Worm (Caenorhabditis elegans) whole organism, L4 larva: ENCODE measurements around the gene F49F1.2.
A peak's percentile ranks its signal among the peaks of the same experiment; 100 is the strongest.
"Not testable (repeated sequence)": the region's sequence is repeated elsewhere in the genome, so short reads cannot be mapped to it uniquely, and the experiment has no call there.

Experiments used
- F37D6.2 ChIP-seq: sonication (generic microtip); optimal IDR thresholded peaks from 2 replicates; lab custom pipeline; 2016; ENCODE audit warnings: mild to moderate bottlenecking, missing genetic modification characterization, missing compliant biosample characterization
- Y48G9A.11 ChIP-seq: fragments of 200-800 bp; sonication (Bioruptor generic); IDR thresholded peaks from 2 replicates; pipeline ENCODE4 v1.3.6; 2022; ENCODE audit warnings: missing genetic modification reagents, missing genetic modification characterization, missing compliant biosample characterization
- ZK337.2 ChIP-seq: fragments of 200-800 bp; sonication (Bioruptor generic); IDR thresholded peaks from 2 replicates; pipeline ENCODE4 v1.3.6; 2022; ENCODE audit warnings: missing genetic modification reagents, missing genetic modification characterization, missing compliant biosample characterization
- ces-1 ChIP-seq: fragments of 150-350 bp; sonication (generic microtip); optimal IDR thresholded peaks from 4 replicates; lab custom pipeline; 2014; ENCODE audit warnings: missing biosample characterization, missing genetic modification reagents, missing genetic modification characterization
- daf-12 ChIP-seq: fragments of 150-350 bp; optimal IDR thresholded peaks from 2 replicates; lab custom pipeline; 2014; ENCODE audit warnings: missing biosample characterization, missing genetic modification reagents, missing genetic modification characterization
- dmd-6 ChIP-seq: fragments of 200-800 bp; sonication (Bioruptor generic); IDR thresholded peaks from 2 replicates; pipeline ENCODE4 v1.3.6; 2022; ENCODE audit warnings: missing genetic modification reagents, missing genetic modification characterization, missing compliant biosample characterization
- dmd-9 ChIP-seq: fragments of 200-800 bp; sonication (Bioruptor generic); IDR thresholded peaks from 2 replicates; pipeline ENCODE4 v1.3.6; 2022; ENCODE audit warnings: missing genetic modification reagents, missing genetic modification characterization, missing compliant biosample characterization
- dve-1 ChIP-seq: sonication (generic microtip); optimal IDR thresholded peaks from 2 replicates; lab custom pipeline; 2017; ENCODE audit warnings: antibody characterized with exemption, mild to moderate bottlenecking, missing genetic modification characterization, missing compliant biosample characterization; ENCODE audit not compliant: insufficient read depth
- egl-43 ChIP-seq: fragments of 200-800 bp; sonication (Bioruptor generic); IDR thresholded peaks from 2 replicates; pipeline ENCODE4 v1.3.6; 2022; ENCODE audit warnings: missing genetic modification reagents, missing genetic modification characterization, missing compliant biosample characterization
- hif-1 ChIP-seq, 2 experiments: sonication (generic microtip); optimal IDR thresholded peaks; 2 replicates each; lab custom pipeline; 2016 to 2017; ENCODE audit warnings: missing compliant biosample characterization in 2 of 2, missing genetic modification characterization in 2 of 2, missing genetic modification reagents in 2 of 2, missing genotype in 2 of 2, mild to moderate bottlenecking in 1 of 2
- hlh-11 ChIP-seq: fragments of 200-800 bp; sonication (Bioruptor generic); optimal IDR thresholded peaks from 2 replicates; lab custom pipeline; 2018; ENCODE audit warnings: mild to moderate bottlenecking, missing genetic modification characterization, missing compliant biosample characterization
- hlh-30 ChIP-seq: sonication (generic microtip); optimal IDR thresholded peaks from 2 replicates; lab custom pipeline; 2017; ENCODE audit warnings: antibody characterized with exemption, mild to moderate bottlenecking, missing genetic modification characterization, missing compliant biosample characterization; ENCODE audit not compliant: insufficient read depth
- hmg-1.1 ChIP-seq: fragments of 200-800 bp; sonication (Bioruptor generic); IDR thresholded peaks from 2 replicates; pipeline ENCODE4 v1.3.6; 2022; ENCODE audit warnings: missing genetic modification reagents, missing genetic modification characterization, missing compliant biosample characterization
- lin-1 ChIP-seq: fragments of 200-800 bp; sonication (Bioruptor generic); IDR thresholded peaks from 2 replicates; pipeline ENCODE4 v1.3.6; 2022; ENCODE audit warnings: missing genetic modification reagents, missing genetic modification characterization, missing compliant biosample characterization
- lsy-2 ChIP-seq, 2 experiments: fragments of 150-350 bp in 1 of 2; sonication (generic microtip) in 1 of 2; optimal IDR thresholded peaks; 2 replicates each; lab custom pipeline; 2014 to 2017; ENCODE audit warnings: missing biosample characterization in 2 of 2, missing genetic modification characterization in 2 of 2
- madf-5 ChIP-seq, 2 experiments: fragments of 200-800 bp; sonication (Bioruptor generic); IDR thresholded peaks; 2 replicates each; pipeline ENCODE4 v1.3.6; 2022; ENCODE audit warnings: missing compliant biosample characterization in 2 of 2, missing genetic modification characterization in 2 of 2
- madf-9 ChIP-seq: fragments of 200-800 bp; sonication (Bioruptor generic); conservative IDR thresholded peaks from 2 replicates; pipeline ENCODE4 v1.3.6; 2022; ENCODE audit warnings: missing genetic modification reagents, missing genetic modification characterization, missing compliant biosample characterization
- mdl-1 ChIP-seq, 2 experiments: fragments of 150-350 bp in 1 of 2; sonication (generic microtip) in 1 of 2; optimal IDR thresholded peaks; 2 replicates each; lab custom pipeline; 2014 to 2017; ENCODE audit warnings: missing biosample characterization in 2 of 2, missing genetic modification characterization in 2 of 2
- mdt-29 ChIP-seq: fragments of 200-800 bp; sonication (Bioruptor generic); IDR thresholded peaks from 2 replicates; pipeline ENCODE4 v1.3.6; 2022; ENCODE audit warnings: missing genetic modification reagents, missing genetic modification characterization, missing compliant biosample characterization
- mep-1 ChIP-seq: fragments of 150-350 bp; sonication (generic microtip); optimal IDR thresholded peaks from 3 replicates; lab custom pipeline; 2014; ENCODE audit warnings: missing biosample characterization, missing genetic modification characterization
- mxl-2 ChIP-seq: fragments of 200-800 bp; sonication (Bioruptor generic); conservative IDR thresholded peaks from 2 replicates; pipeline ENCODE4 v1.3.6; 2022; ENCODE audit warnings: missing genetic modification reagents, missing genetic modification characterization, missing compliant biosample characterization
- nhr-11 ChIP-seq: fragments of 150-350 bp; optimal IDR thresholded peaks from 2 replicates; lab custom pipeline; 2014; ENCODE audit warnings: missing biosample characterization, missing genetic modification characterization
- nhr-28 ChIP-seq: fragments of 150-350 bp; optimal IDR thresholded peaks from 2 replicates; lab custom pipeline; 2014; ENCODE audit warnings: missing biosample characterization, missing genetic modification characterization
- nhr-6 ChIP-seq: fragments of 150-350 bp; optimal IDR thresholded peaks from 2 replicates; lab custom pipeline; 2014; ENCODE audit warnings: missing biosample characterization, missing genetic modification characterization
- nhr-77 ChIP-seq: fragments of 150-350 bp; optimal IDR thresholded peaks from 2 replicates; lab custom pipeline; 2014; ENCODE audit warnings: missing biosample characterization, missing genetic modification characterization
- pha-4 ChIP-seq, 2 experiments: fragments of 150-350 bp in 1 of 2; fragments of 200-800 bp in 1 of 2; sonication (Bioruptor generic) in 1 of 2; IDR thresholded peaks in 1 of 2; optimal IDR thresholded peaks in 1 of 2; 2 replicates each; pipeline versions ENCODE4 v1.3.6 to Lab custom; 2014 to 2022; ENCODE audit warnings: missing genetic modification characterization in 2 of 2, missing genetic modification reagents in 2 of 2, missing biosample characterization in 1 of 2, missing compliant biosample characterization in 1 of 2
- php-3 ChIP-seq: fragments of 200-800 bp; sonication (Bioruptor generic); IDR thresholded peaks from 2 replicates; pipeline ENCODE4 v1.3.6; 2022; ENCODE audit warnings: missing genetic modification reagents, missing genetic modification characterization, missing compliant biosample characterization
- pqm-1 ChIP-seq: sonication (generic microtip); optimal IDR thresholded peaks from 2 replicates; lab custom pipeline; 2017; ENCODE audit warnings: missing biosample characterization, missing genetic modification characterization
- rbr-2 ChIP-seq: sonication (generic microtip); optimal IDR thresholded peaks from 2 replicates; lab custom pipeline; 2016; ENCODE audit warnings: missing genotype, missing genetic modification characterization, missing compliant biosample characterization
- saeg-2 ChIP-seq: fragments of 200-800 bp; sonication (Bioruptor generic); IDR thresholded peaks from 2 replicates; pipeline ENCODE4 v1.3.6; 2022; ENCODE audit warnings: missing genetic modification reagents, missing genetic modification characterization, missing compliant biosample characterization
- snpc-4 ChIP-seq: fragments of 150-350 bp; optimal IDR thresholded peaks from 2 replicates; lab custom pipeline; 2014; ENCODE audit warnings: missing biosample characterization, missing genetic modification characterization
- unc-62 ChIP-seq, 3 experiments: fragments of 150-350 bp in 1 of 3; sonication (generic microtip); optimal IDR thresholded peaks in 2 of 3; peaks in 1 of 3; 1 replicate in 1 of 3; 2 replicates in 2 of 3; lab custom pipeline; 2014 to 2017; ENCODE audit warnings: missing biosample characterization in 3 of 3, missing genetic modification characterization in 3 of 3, missing genetic modification reagents in 3 of 3, missing genotype in 1 of 3
- vab-7 ChIP-seq: fragments of 200-800 bp; sonication (Bioruptor generic); IDR thresholded peaks from 2 replicates; pipeline ENCODE4 v1.3.6; 2022; ENCODE audit warnings: missing genetic modification reagents, missing genetic modification characterization, missing compliant biosample characterization

The F49F1.2 gene

ce11 chrIV:4142986-4143385 is 27.2 kb downstream of the F49F1.2 start, which contains the start of gene F49F1.12:
Gene F49F1.12, minus strand, starts transcription at chrIV:4143086.
- TF ChIP-seq madf-5 (GFP tag; IDR thresholded peaks at IDR 0.05; lab: Robert Waterston, UW); mdt-29; F37D6.2: not testable (repeated sequence)

ce11 chrIV:4144784-4145183 is 29.0 kb downstream of the F49F1.2 start, which contains the start of gene R07C12.3:
Gene R07C12.3, plus strand, starts transcription at chrIV:4145084.
- peak in 1 of 2 experiments; percentile 36 for TF ChIP-seq unc-62 (GFP tag; optimal IDR thresholded peaks at IDR 0.05 in 1 of 2; lab: Kevin White, UChicago)
- no peak for TF ChIP-seq unc-62 (tag; optimal IDR thresholded peaks at IDR 0.05; lab: Kevin White, UChicago)
- TF ChIP-seq mxl-2 (GFP tag; lab: Robert Waterston, UW): no peak

- TF ChIP-seq saeg-2 (GFP tag; lab: Robert Waterston, UW) (no peak), pha-4 (GFP tag; IDR thresholded peaks at IDR 0.05; lab: Robert Waterston, UW) (no peak), pha-4 (tag; optimal IDR thresholded peaks at IDR 0.05; lab: Kevin White, UChicago) (no peak), dmd-9 (GFP tag; lab: Robert Waterston, UW) (no peak), hif-1 (tag; optimal IDR thresholded peaks at IDR 0.05; lab: Kevin White, UChicago) (no peak), nhr-28 (tag; lab: Kevin White, UChicago) (peak; percentile 76), nhr-77 (tag; lab: Kevin White, UChicago) (peak; percentile 75), nhr-11 (no peak), Y48G9A.11 (GFP tag; lab: Robert Waterston, UW) (no peak), dmd-6 (GFP tag; lab: Robert Waterston, UW) (peak; percentile 70), dve-1 (tag; lab: Kevin White, UChicago) (peak; percentile 40), egl-43 (GFP tag; lab: Robert Waterston, UW) (no peak), nhr-6 (tag; lab: Kevin White, UChicago) (no peak), snpc-4 (tag; lab: Kevin White, UChicago) (no peak), php-3 (GFP tag; lab: Robert Waterston, UW) (peak; percentile 62; the same call in 1 of the 2 replicates), ZK337.2 (no peak), hlh-11 (tag; lab: Kevin White, UChicago) (peak; percentile 41), mdl-1 (tag; optimal IDR thresholded peaks at IDR 0.05; lab: Kevin White, UChicago) (no peak), mep-1 (no peak), ces-1 (GFP tag; lab: Kevin White, UChicago) (no peak), pqm-1 (peak; percentile 93), vab-7 (GFP tag; lab: Robert Waterston, UW) (no peak), lsy-2 (tag; optimal IDR thresholded peaks at IDR 0.05; lab: Kevin White, UChicago) (no peak), hlh-30 (tag; lab: Kevin White, UChicago) (no peak), rbr-2 (tag; lab: Kevin White, UChicago) (no peak)
Measured at ce11 chrIV:4147891-4148290, 32.1 kb downstream of the F49F1.2 start.

- TF ChIP-seq dmd-6 (GFP tag; lab: Robert Waterston, UW): peak; percentile 16; the same call in 1 of the 2 replicates
- no peak for TF ChIP-seq hmg-1.1
- no peak for TF ChIP-seq php-3 (GFP tag; lab: Robert Waterston, UW)
- no peak for TF ChIP-seq lin-1 (GFP tag; lab: Robert Waterston, UW)
- TF ChIP-seq pqm-1: peak; percentile 27
- TF ChIP-seq, all 104 proteins: peak for 2
Measured at ce11 chrIV:4150138-4150537, 34.4 kb downstream of the F49F1.2 start.

DNA sequence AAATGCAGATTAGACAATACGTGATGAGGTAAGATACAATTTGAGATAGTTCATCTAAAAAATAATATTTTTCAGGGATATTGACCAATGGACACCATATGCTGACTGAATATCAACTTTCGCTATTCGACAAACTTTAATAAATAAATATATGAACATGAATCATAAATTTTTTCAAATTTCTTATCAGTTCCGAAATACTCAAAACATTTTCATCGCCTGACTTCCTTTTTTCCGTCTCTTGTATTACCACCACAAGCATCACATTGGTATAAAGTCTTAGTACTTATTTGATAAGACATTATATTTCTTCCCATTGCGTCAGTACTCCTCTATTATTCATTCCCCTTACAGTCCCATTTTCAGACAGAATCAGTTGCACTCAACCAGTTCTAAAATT is 36.4 kb downstream of the F49F1.2 start, which contains the start of the genes K08D10.10 and R07C12.1:
K08D10.10 (plus strand) TSS at position 93 of the 400 bp plus-strand sequence.
R07C12.1 (plus strand) TSS at position 314 of the 400 bp plus-strand sequence.
- TF ChIP-seq mdt-29 (no peak), hlh-11 (tag; lab: Kevin White, UChicago) (peak; percentile 1), daf-12 (tag; lab: Kevin White, UChicago) (no peak), madf-9 (GFP tag; lab: Robert Waterston, UW) (no peak), pqm-1 (peak; percentile 6), nhr-28 (tag; lab: Kevin White, UChicago) (peak; percentile 14)
